Worm (Caenorhabditis elegans): ENCODE measurements around the gene fkh-2.

fkh-2 gene

ce11 chrX:3725437-3725836 is 16.7 kb downstream of the fkh-2 start:
- no peak for TF ChIP-seq sdz-12 (GFP tag; optimal IDR thresholded peaks at IDR 0.05)
- TF ChIP-seq T20F7.1 (GFP tag; optimal IDR thresholded peaks at IDR 0.05), result no peak
- no peak for TF ChIP-seq nhr-237 (tag; optimal IDR thresholded peaks at IDR 0.05)
- TF ChIP-seq nhr-111 (GFP tag; optimal IDR thresholded peaks at IDR 0.05), result no peak

DNA sequence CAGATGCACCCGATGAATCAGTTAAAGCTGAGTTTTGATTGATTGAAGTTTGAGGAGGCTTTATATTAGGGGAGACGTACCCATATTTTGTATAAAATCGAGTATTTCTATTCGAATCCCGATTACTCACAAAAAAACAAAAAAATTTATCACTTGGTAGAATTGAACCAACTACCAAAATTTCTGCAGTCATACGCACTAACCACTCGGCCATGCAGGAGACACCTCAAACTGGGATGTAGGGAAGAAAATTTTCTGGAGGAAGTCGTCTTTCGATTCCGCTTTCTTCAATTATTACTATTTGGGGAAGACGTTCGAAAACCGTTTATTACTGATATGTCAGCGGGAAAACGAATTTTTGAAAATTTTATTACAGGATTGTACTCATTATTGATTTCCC is 19.6 kb downstream of the fkh-2 start:
- TF ChIP-seq snpc-1.2 (GFP tag; IDR thresholded peaks at IDR 0.05) (peak; percentile 38; the same call in 1 of the 2 replicates), dmd-8 (GFP tag; IDR thresholded peaks at IDR 0.05) (0 out of 2 replicates have a peak, but pooled peaks have one; percentile 38), Y105C5A.15 (GFP tag; IDR thresholded peaks at IDR 0.05) (0 out of 2 replicates have a peak, but pooled peaks have one; percentile 36), lim-7 (GFP tag; IDR thresholded peaks at IDR 0.05) (peak; percentile 62)

DNA sequence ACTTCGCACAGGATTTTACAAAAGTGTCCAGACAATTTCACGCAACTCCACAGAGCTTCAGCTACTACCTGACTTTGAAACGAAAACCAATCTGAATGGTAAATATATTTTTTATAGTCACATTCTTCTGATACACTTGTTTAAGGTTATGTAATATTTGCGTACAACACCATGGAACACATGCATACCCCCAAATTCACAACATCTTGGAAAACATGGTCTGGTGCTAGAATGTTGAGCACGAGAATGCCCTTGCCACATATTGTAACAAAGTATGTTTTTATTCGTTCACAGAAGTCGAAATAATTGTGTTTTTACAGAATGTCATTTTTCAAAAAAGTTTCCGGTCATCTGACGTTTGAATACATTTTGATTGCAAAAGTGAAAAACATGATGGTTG is 26.3 kb downstream of the fkh-2 start:
- TF ChIP-seq pqm-1 (tag; optimal IDR thresholded peaks at IDR 0.05) (no peak), unc-62 (GFP tag; optimal IDR thresholded peaks at IDR 0.05 in 1 of 2) (peak in 1 of 2 experiments; percentile 93), unc-62 (tag; optimal IDR thresholded peaks at IDR 0.05) (no peak)

ce11 chrX:3714797-3715196 is 27.3 kb downstream of the fkh-2 start, which contains the start of gene C01C4.2:
Gene C01C4.2 (plus strand): TSS chrX:3715097.
- 0 out of 2 replicates have a peak, but pooled peaks have one; percentile 13 for TF ChIP-seq dmd-9 (GFP tag; IDR thresholded peaks at IDR 0.05)
- TF ChIP-seq egl-43 (GFP tag; IDR thresholded peaks at IDR 0.05), result no peak

- TF ChIP-seq cey-2 (tag; optimal IDR thresholded peaks at IDR 0.05; ENCODE audit: borderline replicate concordance, insufficient read depth) (no peak), unc-62 (GFP tag; optimal IDR thresholded peaks at IDR 0.05 in 1 of 2) (peak in 1 of 2 experiments; percentile 89), unc-62 (tag; optimal IDR thresholded peaks at IDR 0.05) (no peak), ceh-20 (GFP tag; IDR thresholded peaks at IDR 0.05) (0 out of 2 replicates have a peak, but pooled peaks have one; percentile 8), Y75B8A.6 (GFP tag; IDR thresholded peaks at IDR 0.05) (no peak), T26A8.4 (GFP tag; IDR thresholded peaks at IDR 0.05) (no peak), ZK337.2 (GFP tag; IDR thresholded peaks at IDR 0.05) (no peak), hmg-1.1 (GFP tag; IDR thresholded peaks at IDR 0.05) (0 out of 2 replicates have a peak, but pooled peaks have one; percentile 25), daf-16 (GFP tag; optimal IDR thresholded peaks at IDR 0.05) (peak in 1 of 2 experiments; percentile 76), daf-16 (tag; optimal IDR thresholded peaks at IDR 0.05) (no peak), set-16 (GFP tag; IDR thresholded peaks at IDR 0.05) (no peak), egl-43 (GFP tag; IDR thresholded peaks at IDR 0.05) (no peak), Y105C5A.15 (GFP tag; IDR thresholded peaks at IDR 0.05) (no peak)
Observed at ce11 chrX:3711581-3712101, 30.5 kb downstream of the fkh-2 start.

ce11 chrX:3709747-3710146 is 32.4 kb downstream of the fkh-2 start:
- no peak for TF ChIP-seq zip-11 (GFP tag; IDR thresholded peaks at IDR 0.05)
- TF ChIP-seq daf-16 (GFP tag; optimal IDR thresholded peaks at IDR 0.05), result peak in 1 of 2 experiments; percentile 55
- no peak for TF ChIP-seq daf-16 (tag; optimal IDR thresholded peaks at IDR 0.05)
- TF ChIP-seq pqm-1 (tag; optimal IDR thresholded peaks at IDR 0.05), result no peak

DNA sequence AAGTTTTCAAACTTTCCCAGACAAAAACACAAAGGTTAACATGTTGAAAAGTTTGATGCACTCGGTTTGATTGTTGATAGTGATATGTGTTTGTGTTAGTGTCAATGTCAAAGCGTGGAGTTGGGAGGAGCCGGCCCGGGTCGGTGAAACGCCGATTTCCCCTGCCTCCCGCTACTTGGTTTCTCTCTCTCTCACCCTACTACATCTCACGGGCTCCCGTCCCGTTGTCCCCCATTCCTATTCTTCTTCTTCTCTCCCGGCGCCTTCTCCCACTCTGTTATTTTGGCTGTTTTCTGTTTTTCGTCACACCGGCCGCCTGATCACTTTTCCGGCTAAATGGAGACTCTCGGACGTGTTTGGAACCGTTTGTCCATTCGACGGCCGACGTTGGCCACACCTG is 35.8 kb downstream of the fkh-2 start:
- no peak for TF ChIP-seq zip-2 (tag; optimal IDR thresholded peaks at IDR 0.05)
- no peak for TF ChIP-seq unc-39 (tag; optimal IDR thresholded peaks at IDR 0.05)
- no peak for TF ChIP-seq duxl-1 (tag; optimal IDR thresholded peaks at IDR 0.05; ENCODE audit: poor library complexity)
- TF ChIP-seq set-16 (GFP tag; IDR thresholded peaks at IDR 0.05), result peak; percentile 58; the same call in 1 of the 2 replicates
- peak in 1 of 2 experiments; percentile 64 for TF ChIP-seq daf-16 (GFP tag; optimal IDR thresholded peaks at IDR 0.05)
- TF ChIP-seq daf-16 (tag; optimal IDR thresholded peaks at IDR 0.05), result no peak

ce11 chrX:3705319-3705718 is 36.8 kb downstream of the fkh-2 start:
- peak; percentile 68 for TF ChIP-seq hlh-30 (tag; optimal IDR thresholded peaks at IDR 0.05; ENCODE audit: insufficient read depth)
- peak in 1 of 2 experiments; percentile 94 for TF ChIP-seq unc-62 (GFP tag; optimal IDR thresholded peaks at IDR 0.05 in 1 of 2)
- TF ChIP-seq unc-62 (tag; optimal IDR thresholded peaks at IDR 0.05), result no peak
- TF ChIP-seq tag-97 (GFP tag; IDR thresholded peaks at IDR 0.05), result no peak
- peak in 1 of 2 experiments; percentile 15 for TF ChIP-seq lsy-2 (tag; optimal IDR thresholded peaks at IDR 0.05)
- TF ChIP-seq ceh-20 (GFP tag; IDR thresholded peaks at IDR 0.05), result 0 out of 2 replicates have a peak, but pooled peaks have one; percentile 20
